Worm (Caenorhabditis elegans): Measurements from ENCODE around the gene fbxb-105.

The fbxb-105 gene

DNA sequence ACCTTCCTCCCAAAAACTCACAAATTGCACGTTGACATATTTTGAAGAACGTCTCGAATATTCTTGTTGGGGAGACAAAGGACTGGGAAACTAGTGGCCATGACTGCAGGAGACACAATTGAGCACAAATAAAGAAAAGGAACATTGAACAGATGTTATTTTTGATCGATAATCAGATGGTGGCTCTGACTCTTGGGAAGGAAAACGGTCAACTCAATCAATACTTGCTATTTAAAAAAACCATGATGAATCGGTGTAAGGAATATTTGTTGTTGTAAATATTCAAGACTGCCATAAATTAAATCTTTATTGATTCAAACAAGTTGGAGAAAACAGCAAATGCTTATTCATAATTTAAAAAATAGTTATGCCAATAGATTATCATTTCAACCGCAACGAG, at the start of gene fbxb-105:
Gene fbxb-105 (minus strand): TSS at position 101 of the 400 bp plus-strand sequence.
- no peak for TF ChIP-seq B0336.3 (GFP tag; IDR thresholded peaks at IDR 0.05)
- TF ChIP-seq nhr-90 (tag; optimal IDR thresholded peaks at IDR 0.05): no peak
- TF ChIP-seq hsf-1 (GFP tag; IDR thresholded peaks at IDR 0.05): no peak
- TF ChIP-seq ztf-3 (GFP tag; optimal IDR thresholded peaks at IDR 0.05): no peak
- no peak for TF ChIP-seq lag-1 (GFP tag; IDR thresholded peaks at IDR 0.05)
- TF ChIP-seq snpc-1.3 (tag; optimal IDR thresholded peaks at IDR 0.05; ENCODE audit: insufficient read depth): no peak
- no peak for TF ChIP-seq madf-10 (tag; optimal IDR thresholded peaks at IDR 0.05)
- no peak for TF ChIP-seq C06A6.2 (GFP tag; conservative IDR thresholded peaks at IDR 0.05)
- TF ChIP-seq aptf-2 (GFP tag; conservative IDR thresholded peaks at IDR 0.05): no peak

DNA sequence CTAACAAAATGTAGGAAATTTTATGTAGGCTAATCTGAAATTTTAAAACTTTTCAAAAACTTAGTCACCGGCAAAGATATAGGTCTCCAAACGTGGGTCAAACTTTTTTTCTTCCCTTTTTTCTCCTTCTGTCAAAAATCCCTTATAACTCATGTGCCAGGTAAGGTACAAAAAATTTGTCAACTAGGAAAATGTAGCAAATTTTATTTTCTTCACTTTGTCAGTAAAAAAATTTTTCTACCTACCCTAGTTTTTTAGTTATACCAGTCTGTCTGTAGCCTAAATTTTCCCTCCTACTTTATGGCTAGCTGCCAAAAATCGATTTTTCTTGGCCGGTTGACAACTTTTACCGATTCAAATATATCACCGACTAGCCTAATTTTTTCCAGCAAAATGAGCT, 46.0 kb upstream of the fbxb-105 start, which contains the start of gene set-13:
Gene set-13 (plus strand): TSS at position 301 of the 400 bp plus-strand sequence.
- no peak for TF ChIP-seq him-1 (tag; optimal IDR thresholded peaks at IDR 0.05)
- TF ChIP-seq hrde-1 (tag; optimal IDR thresholded peaks at IDR 0.05; ENCODE audit: borderline replicate concordance): no peak
- no peak for TF ChIP-seq zim-3 (tag; optimal IDR thresholded peaks at IDR 0.05)
- no peak for TF ChIP-seq gei-17 (GFP tag; optimal IDR thresholded peaks at IDR 0.05)
- TF ChIP-seq K12H6.12 (tag; optimal IDR thresholded peaks at IDR 0.05): no peak
- no peak for TF ChIP-seq unc-62 (GFP tag; optimal IDR thresholded peaks at IDR 0.05)
- TF ChIP-seq dpl-1 (GFP tag; optimal IDR thresholded peaks at IDR 0.05): no peak

DNA sequence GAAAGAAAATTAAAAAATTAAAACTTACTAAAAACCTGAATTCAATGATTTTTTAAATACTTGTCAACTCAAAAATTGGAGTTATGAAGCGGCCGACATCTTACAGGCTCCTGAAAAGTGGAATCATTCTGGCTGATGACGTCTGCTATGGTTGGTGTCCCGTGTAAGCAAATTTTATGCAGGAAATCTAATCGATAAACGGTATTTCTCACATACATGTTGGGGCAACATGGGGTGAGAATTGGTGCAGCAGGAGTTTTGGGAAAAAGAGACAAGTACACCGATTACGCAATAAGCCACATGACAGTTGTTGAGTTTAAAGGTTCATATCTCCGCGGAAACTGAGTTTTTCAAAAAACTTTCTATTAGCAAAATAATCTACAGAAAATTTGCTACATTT, 44.8 kb upstream of the fbxb-105 start, which contains the start of gene K12H6.2:
Gene K12H6.2 (minus strand): TSS at position 101 of the 400 bp plus-strand sequence.
- TF ChIP-seq lin-35 (GFP tag; optimal IDR thresholded peaks at IDR 0.05): no peak
- no peak for TF ChIP-seq ztf-22 (GFP tag; optimal IDR thresholded peaks at IDR 0.05)
- TF ChIP-seq madf-10 (tag; optimal IDR thresholded peaks at IDR 0.05): no peak
- no peak for TF ChIP-seq D2030.7 (GFP tag; IDR thresholded peaks at IDR 0.05)
- no peak for TF ChIP-seq dox-1 (GFP tag; IDR thresholded peaks at IDR 0.05)
- TF ChIP-seq unc-130 (GFP tag; optimal IDR thresholded peaks at IDR 0.05): no peak
- no peak for TF ChIP-seq snpc-4 (GFP tag; optimal IDR thresholded peaks at IDR 0.05)
- TF ChIP-seq snpc-4 (tag; optimal IDR thresholded peaks at IDR 0.05): no peak
- no peak for TF ChIP-seq egl-18 (GFP tag; IDR thresholded peaks at IDR 0.05)

DNA sequence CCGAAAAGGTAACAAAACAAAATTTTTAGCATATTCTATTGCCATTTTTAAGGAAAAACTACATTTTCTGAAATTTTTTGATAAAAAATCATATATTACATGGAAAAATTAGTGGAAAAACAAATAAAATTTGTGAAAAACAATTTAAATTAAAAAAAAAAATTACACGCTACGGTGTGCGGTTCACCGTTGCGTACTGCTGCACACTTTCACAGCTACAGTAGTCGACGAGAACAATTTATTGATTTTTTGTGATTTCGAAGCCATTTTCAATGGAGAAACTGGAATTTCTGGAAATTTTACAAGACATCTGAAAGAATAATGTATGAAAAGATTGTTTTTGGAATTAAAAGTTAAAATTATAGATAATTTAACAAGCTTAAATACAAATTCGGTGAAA, 44.3 kb upstream of the fbxb-105 start:
- TF ChIP-seq nfya-1 (tag; optimal IDR thresholded peaks at IDR 0.05; ENCODE audit: borderline replicate concordance, insufficient read depth) (no peak), xnd-1 (tag; optimal IDR thresholded peaks at IDR 0.05) (peak; percentile 85), madf-8 (GFP tag; conservative IDR thresholded peaks at IDR 0.05) (peak; percentile 48; the same call in 1 of the 2 replicates), madf-6 (GFP tag; IDR thresholded peaks at IDR 0.05) (peak; percentile 86), efl-1 (GFP tag; optimal IDR thresholded peaks at IDR 0.05) (peak; percentile 12), mcd-1 (GFP tag; IDR thresholded peaks at IDR 0.05) (0 out of 2 replicates have a peak, but pooled peaks have one; percentile 14), lsl-1 (GFP tag; optimal IDR thresholded peaks at IDR 0.05) (peak; percentile 94), F57A8.1 (GFP tag; optimal IDR thresholded peaks at IDR 0.05) (no peak), snpc-1.3 (tag; optimal IDR thresholded peaks at IDR 0.05; ENCODE audit: insufficient read depth) (peak; percentile 28)

DNA sequence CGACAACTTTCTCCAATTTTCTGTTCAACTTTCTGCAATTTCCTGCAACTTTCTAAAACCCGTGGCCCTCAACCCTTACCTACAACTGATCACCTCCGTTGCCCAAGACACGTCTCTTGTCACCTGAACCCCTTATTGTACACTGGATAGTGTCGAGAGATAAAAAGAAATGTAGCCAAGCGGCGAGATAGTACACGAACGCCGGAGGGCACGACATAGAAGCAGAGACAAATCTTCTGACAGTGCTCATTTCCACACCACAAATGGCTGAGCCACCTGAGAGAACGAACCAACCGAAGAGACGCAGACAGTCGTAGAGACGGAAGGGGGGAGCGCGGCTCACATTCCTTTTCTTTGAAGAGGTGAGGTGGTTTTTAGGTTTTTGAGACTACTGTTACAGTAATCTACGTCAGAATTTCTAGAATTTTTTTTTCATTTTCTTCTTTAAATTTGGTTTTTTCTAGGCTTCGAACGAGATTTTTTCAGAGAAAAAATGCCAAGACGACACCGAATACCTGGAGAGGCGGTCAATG, 37.1 kb upstream of the fbxb-105 start, which contains the start of gene K12H6.12:
Gene K12H6.12 (plus strand): TSS at position 483 of the 533 bp plus-strand sequence.
- TF ChIP-seq hmg-1.2 (GFP tag; IDR thresholded peaks at IDR 0.05) (peak; percentile 80), nfya-1 (tag; optimal IDR thresholded peaks at IDR 0.05; ENCODE audit: borderline replicate concordance, insufficient read depth) (no peak), zfh-2 (GFP tag; conservative IDR thresholded peaks at IDR 0.05) (0 out of 2 replicates have a peak, but pooled peaks have one; percentile 43), ceh-40 (GFP tag; IDR thresholded peaks at IDR 0.05) (no peak)
